Fruit fly (Drosophila melanogaster) whole organism, embryonic: Measurements from ENCODE around the gene gammaTub37C.

Source experiments
- Awh ChIP-seq: fragments of 200-800 bp; sonication (Bioruptor generic); IDR thresholded peaks from 2 replicates; pipeline ENCODE4, ENCODE4 v1.3.6; 2022; ENCODE audit warnings: missing biosample characterization, missing genetic modification characterization
- Bgb ChIP-seq: fragments of 200-800 bp; sonication (Bioruptor generic); IDR thresholded peaks from 2 replicates; pipeline ENCODE4 v1.3.6; 2022; ENCODE audit warnings: missing biosample characterization, missing genetic modification characterization; ENCODE audit not compliant: partially characterized antibody
- Blimp-1 ChIP-seq: fragments of 200-800 bp; sonication (Bioruptor generic); optimal IDR thresholded peaks from 3 replicates; lab custom pipeline; 2018; ENCODE audit warnings: missing biosample characterization, missing genetic modification characterization, mild to moderate bottlenecking, moderate library complexity, missing genetic modification reagents
- CG10321 ChIP-seq: fragments of 200-800 bp; sonication (Bioruptor generic); IDR thresholded peaks from 2 replicates; pipeline ENCODE4 v1.3.6; 2022; ENCODE audit warnings: missing biosample characterization, missing genetic modification characterization
- CG11247 ChIP-seq: fragments of 200-800 bp; sonication (Bioruptor generic); IDR thresholded peaks from 2 replicates; pipeline ENCODE4 v1.3.6; 2022; ENCODE audit warnings: missing biosample characterization, missing genetic modification characterization
- CG11398 ChIP-seq: fragments of 200-800 bp; sonication (Bioruptor generic); optimal IDR thresholded peaks from 2 replicates; lab custom pipeline; 2016; ENCODE audit warnings: missing biosample characterization, missing genetic modification characterization
- CG11695 ChIP-seq: fragments of 200-800 bp; sonication (Bioruptor generic); IDR thresholded peaks from 3 replicates; pipeline ENCODE4 v1.3.6; 2022; ENCODE audit warnings: missing biosample characterization, missing genetic modification characterization
- CG12104 ChIP-seq: fragments of 200-800 bp; sonication (Bioruptor generic); optimal IDR thresholded peaks from 3 replicates; lab custom pipeline; 2016; ENCODE audit warnings: missing biosample characterization, missing genetic modification characterization
- CG13123 ChIP-seq: fragments of 200-800 bp; sonication (Bioruptor generic); optimal IDR thresholded peaks from 2 replicates; lab custom pipeline; 2016; ENCODE audit warnings: missing biosample characterization, missing genetic modification characterization
- CG13424 ChIP-seq: fragments of 200-800 bp; sonication (Bioruptor generic); optimal IDR thresholded peaks from 2 replicates; lab custom pipeline; 2019; ENCODE audit warnings: missing biosample characterization, mild to moderate bottlenecking, missing genetic modification characterization, moderate library complexity
- CG1602 ChIP-seq: fragments of 200-800 bp; sonication (Bioruptor generic); optimal IDR thresholded peaks from 3 replicates; lab custom pipeline; 2016; ENCODE audit warnings: missing biosample characterization, missing genetic modification characterization
- CG1603 ChIP-seq: fragments of 200-800 bp; sonication (Bioruptor generic); optimal IDR thresholded peaks from 2 replicates; lab custom pipeline; 2019; ENCODE audit warnings: missing biosample characterization, mild to moderate bottlenecking, missing genetic modification characterization, moderate library complexity
- CG16779 ChIP-seq: fragments of 200-800 bp; sonication (Bioruptor generic); IDR thresholded peaks from 2 replicates; pipeline ENCODE4 v1.3.6; 2022; ENCODE audit warnings: missing biosample characterization, missing genetic modification characterization
- CG18262 ChIP-seq: fragments of 200-800 bp; optimal IDR thresholded peaks from 3 replicates; lab custom pipeline; 2019; ENCODE audit warnings: missing biosample characterization, mild to moderate bottlenecking, missing genetic modification characterization, moderate library complexity
- CG18599 ChIP-seq: fragments of 200-800 bp; sonication (Bioruptor generic); optimal IDR thresholded peaks from 3 replicates; lab custom pipeline; 2017; ENCODE audit warnings: missing biosample characterization, missing genetic modification characterization, mild to moderate bottlenecking, moderate library complexity, missing genetic modification reagents
- CG2120 ChIP-seq: fragments of 200-800 bp; sonication (Bioruptor generic); optimal IDR thresholded peaks from 3 replicates; lab custom pipeline; 2016; ENCODE audit warnings: missing biosample characterization, missing genetic modification characterization
- CG2199 ChIP-seq: fragments of 200-800 bp; sonication (Bioruptor generic); IDR thresholded peaks from 3 replicates; pipeline ENCODE4 v1.3.6; 2022; ENCODE audit warnings: missing biosample characterization, missing genetic modification characterization
- CG31388 ChIP-seq: fragments of 200-800 bp; sonication (Bioruptor generic); optimal IDR thresholded peaks from 2 replicates; lab custom pipeline; 2016; ENCODE audit warnings: missing biosample characterization, missing genetic modification characterization
- CG32772 ChIP-seq: fragments of 200-800 bp; sonication (Bioruptor generic); IDR thresholded peaks from 2 replicates; pipeline ENCODE4 v1.3.6; 2022; ENCODE audit warnings: missing biosample characterization, missing genetic modification characterization
- CG4424 ChIP-seq: fragments of 200-800 bp; sonication (Bioruptor generic); optimal IDR thresholded peaks from 3 replicates; lab custom pipeline; 2016; ENCODE audit warnings: missing biosample characterization, missing genetic modification characterization
- CG6175 ChIP-seq: fragments of 200-800 bp; sonication (Bioruptor generic); IDR thresholded peaks from 3 replicates; pipeline ENCODE4 v1.3.6; 2022; ENCODE audit warnings: missing biosample characterization, missing genetic modification characterization
- CG6689 ChIP-seq: fragments of 200-800 bp; sonication (Bioruptor generic); IDR thresholded peaks from 2 replicates; pipeline ENCODE4 v1.3.6; 2022; ENCODE audit warnings: missing biosample characterization, missing genetic modification characterization
- CG7928 ChIP-seq: fragments of 200-800 bp; sonication (Bioruptor generic); optimal IDR thresholded peaks from 2 replicates; lab custom pipeline; 2017; ENCODE audit warnings: missing biosample characterization, mild to moderate bottlenecking, missing genetic modification characterization
- CG8765 ChIP-seq: fragments of 200-800 bp; sonication (Bioruptor generic); IDR thresholded peaks from 2 replicates; pipeline ENCODE4 v1.3.6; 2022; ENCODE audit warnings: missing biosample characterization, missing genetic modification characterization
- CG9437 ChIP-seq: fragments of 200-800 bp; sonication (Bioruptor generic); optimal IDR thresholded peaks from 2 replicates; lab custom pipeline; 2018; ENCODE audit warnings: missing biosample characterization, mild to moderate bottlenecking, missing genetic modification characterization
- Dfd ChIP-seq, 2 experiments: fragments of >200 bp; optimal IDR thresholded peaks; 2 replicates each; lab custom pipeline; 2017; ENCODE audit warnings: missing biosample characterization in 2 of 2, missing genetic modification characterization in 2 of 2
- Dll ChIP-seq: fragments of 200-800 bp; sonication (Bioruptor generic); IDR thresholded peaks from 4 replicates; pipeline ENCODE4 v1.3.6; 2022; ENCODE audit warnings: missing biosample characterization, missing genetic modification characterization; ENCODE audit not compliant: partially characterized antibody
- E2f2 ChIP-seq: fragments of 200-800 bp; sonication (Bioruptor generic); IDR thresholded peaks from 2 replicates; pipeline ENCODE4 v1.3.6; 2022; ENCODE audit warnings: missing biosample characterization, missing genetic modification characterization
- GATAe ChIP-seq: fragments of 200-800 bp; sonication (Bioruptor generic); conservative IDR thresholded peaks from 2 replicates; pipeline ENCODE4 v1.3.6; 2022; ENCODE audit warnings: missing biosample characterization, missing genetic modification characterization
- HmgZ ChIP-seq: fragments of 200-800 bp; sonication (Bioruptor generic); optimal IDR thresholded peaks from 2 replicates; lab custom pipeline; 2018; ENCODE audit warnings: missing biosample characterization, mild to moderate bottlenecking, missing genetic modification characterization
- Hr39 ChIP-seq: fragments of >200 bp; optimal IDR thresholded peaks from 2 replicates; lab custom pipeline; 2017
- Lim3 ChIP-seq: fragments of 200-800 bp; sonication (Bioruptor generic); IDR thresholded peaks from 2 replicates; pipeline ENCODE4 v1.3.6; 2022; ENCODE audit warnings: missing biosample characterization, missing genetic modification characterization
- MESR4 ChIP-seq: fragments of 200-800 bp; sonication (Bioruptor generic); optimal IDR thresholded peaks from 2 replicates; lab custom pipeline; 2018; ENCODE audit warnings: missing biosample characterization, mild to moderate bottlenecking, missing genetic modification characterization, moderate library complexity
- Mrtf ChIP-seq: fragments of 200-800 bp; sonication (Bioruptor generic); IDR thresholded peaks from 3 replicates; pipeline ENCODE4 v1.3.6; 2022; ENCODE audit warnings: missing biosample characterization, missing genetic modification characterization
- Optix ChIP-seq: fragments of 200-800 bp; sonication (Bioruptor generic); IDR thresholded peaks from 3 replicates; pipeline ENCODE4 v1.3.6; 2022; ENCODE audit warnings: missing biosample characterization, missing genetic modification characterization
- Six4 ChIP-seq: fragments of 200-800 bp; sonication (Bioruptor generic); optimal IDR thresholded peaks from 2 replicates; lab custom pipeline; 2016; ENCODE audit warnings: missing biosample characterization, missing genetic modification characterization
- abd-A ChIP-seq: fragments of 200-800 bp; sonication (Bioruptor generic); optimal IDR thresholded peaks from 3 replicates; lab custom pipeline; 2019; ENCODE audit warnings: missing biosample characterization, mild to moderate bottlenecking, missing genetic modification characterization, moderate library complexity
- al ChIP-seq: fragments of 200-800 bp; sonication (Bioruptor generic); IDR thresholded peaks from 2 replicates; pipeline ENCODE4 v1.3.6; 2022; ENCODE audit warnings: missing biosample characterization, missing genetic modification characterization
- chif ChIP-seq, 2 experiments: fragments of 200-800 bp; sonication (Bioruptor generic); optimal IDR thresholded peaks; 3 replicates each; lab custom pipeline; 2016; ENCODE audit warnings: missing biosample characterization in 2 of 2, missing genetic modification characterization in 2 of 2
- emc ChIP-seq: fragments of 200-800 bp; sonication (Bioruptor generic); optimal IDR thresholded peaks from 2 replicates; lab custom pipeline; 2016; ENCODE audit warnings: missing biosample characterization, missing genetic modification characterization
- exex ChIP-seq: fragments of 200-800 bp; sonication (Bioruptor generic); optimal IDR thresholded peaks from 4 replicates; lab custom pipeline; 2018; ENCODE audit warnings: missing biosample characterization, mild to moderate bottlenecking, missing genetic modification characterization, moderate library complexity
- grn ChIP-seq: fragments of 200-800 bp; sonication (Bioruptor generic); optimal IDR thresholded peaks from 3 replicates; lab custom pipeline; 2017; ENCODE audit warnings: missing biosample characterization, missing genetic modification characterization
- ken ChIP-seq: fragments of 200-800 bp; sonication (Bioruptor generic); IDR thresholded peaks from 3 replicates; pipeline ENCODE4 v1.3.6; 2022; ENCODE audit warnings: missing biosample characterization, missing genetic modification characterization
- kni ChIP-seq: fragments of 200-800 bp; sonication (Bioruptor generic); optimal IDR thresholded peaks from 3 replicates; lab custom pipeline; 2017; ENCODE audit warnings: mild to moderate bottlenecking, missing biosample characterization, missing genetic modification reagents, missing genetic modification characterization
- knrl ChIP-seq: fragments of 200-800 bp; sonication (Bioruptor generic); IDR thresholded peaks from 3 replicates; pipeline ENCODE4 v1.3.6; 2022; ENCODE audit warnings: missing biosample characterization, missing genetic modification characterization; ENCODE audit not compliant: partially characterized antibody
- lbe ChIP-seq: fragments of 200-800 bp; sonication (Bioruptor generic); optimal IDR thresholded peaks from 2 replicates; lab custom pipeline; 2016; ENCODE audit warnings: missing biosample characterization, mild to moderate bottlenecking, missing genetic modification characterization
- nerfin-2 ChIP-seq: fragments of 200-800 bp; sonication (Bioruptor generic); IDR thresholded peaks from 2 replicates; pipeline ENCODE4 v1.3.6; 2022; ENCODE audit warnings: missing biosample characterization, missing genetic modification characterization; ENCODE audit not compliant: partially characterized antibody
- nom ChIP-seq: fragments of 200-800 bp; sonication (Bioruptor generic); optimal IDR thresholded peaks from 2 replicates; lab custom pipeline; 2017; ENCODE audit warnings: missing biosample characterization, missing genetic modification characterization, mild to moderate bottlenecking, moderate library complexity, missing genetic modification reagents
- sr ChIP-seq: fragments of 200-800 bp; sonication (Bioruptor generic); IDR thresholded peaks from 3 replicates; pipeline ENCODE4 v1.3.6; 2022; ENCODE audit warnings: missing biosample characterization, missing genetic modification characterization
- twi ChIP-seq: fragments of 200-800 bp; optimal IDR thresholded peaks from 2 replicates; lab custom pipeline; 2019; ENCODE audit warnings: missing biosample characterization, mild to moderate bottlenecking, missing genetic modification characterization, moderate library complexity
- unpg ChIP-seq: fragments of 200-800 bp; sonication (Bioruptor generic); optimal IDR thresholded peaks from 3 replicates; lab custom pipeline; 2018; ENCODE audit warnings: missing biosample characterization, mild to moderate bottlenecking, missing genetic modification characterization, moderate library complexity

The gammaTub37C gene

DNA sequence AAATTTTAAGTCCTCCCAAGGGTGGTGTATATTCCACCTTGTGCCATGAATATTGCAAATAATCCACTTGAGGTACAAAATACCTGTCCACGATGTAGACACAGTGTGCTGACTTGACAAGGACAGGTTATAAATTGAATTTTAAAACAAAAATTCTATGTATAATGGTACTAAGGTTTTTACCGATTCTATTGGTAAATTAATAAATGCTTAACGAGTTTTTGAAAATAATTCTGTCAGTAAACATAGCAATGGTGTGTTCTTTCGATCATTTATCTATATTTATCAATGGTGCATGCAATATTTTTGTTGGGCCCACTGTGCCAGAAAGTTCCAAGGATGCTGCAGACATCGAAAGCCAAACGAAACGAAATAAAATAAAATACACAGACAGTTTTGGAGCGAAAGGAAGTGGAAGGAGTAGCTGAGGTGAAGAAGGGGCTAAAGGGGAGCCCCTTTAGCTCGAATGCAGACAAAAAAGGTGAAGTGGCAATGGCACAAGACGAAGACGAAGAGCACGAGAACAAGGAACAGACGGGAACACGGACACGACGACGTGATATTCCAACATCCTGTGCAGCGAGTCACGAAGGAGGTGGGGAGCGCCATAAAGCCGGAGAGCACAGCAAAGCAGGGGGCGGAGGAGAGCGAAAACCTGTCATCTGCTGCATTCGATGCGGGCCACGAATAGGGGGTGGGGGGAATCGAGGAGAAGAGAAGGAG, 49.4 kb downstream of the gammaTub37C start (continued):
- TF ChIP-seq CG1603 (tag; lab: Kevin White, UChicago) = peak; percentile 33
- TF ChIP-seq Six4 (GFP tag; lab: Kevin White, UChicago) = no peak
- TF ChIP-seq CG10321 = no peak
- TF ChIP-seq Dfd (GFP tag; optimal IDR thresholded peaks at IDR 0.05; lab: Kevin White, UChicago) = no peak
- TF ChIP-seq CG13424 (tag; lab: Kevin White, UChicago) = peak; percentile 4
- 0 out of 3 replicates have a peak, but pooled peaks have one; percentile 26 for TF ChIP-seq CG6175 (GFP tag; lab: Robert Waterston, UW)
- TF ChIP-seq exex (tag; lab: Kevin White, UChicago) = no peak
- no peak for TF ChIP-seq Hr39 (lab: Kevin White, UChicago)
- TF ChIP-seq CG18262 (tag; lab: Kevin White, UChicago) = peak; percentile 43
- TF ChIP-seq abd-A (tag; lab: Kevin White, UChicago) = no peak
- no peak for TF ChIP-seq CG2120 (GFP tag; lab: Kevin White, UChicago)
- no peak for TF ChIP-seq Dll
- TF ChIP-seq CG18599 (GFP tag; lab: Kevin White, UChicago) = peak; percentile 46
- TF ChIP-seq nerfin-2 (GFP tag; lab: Robert Waterston, UW) = no peak
- TF ChIP-seq CG11398 (GFP tag; lab: Kevin White, UChicago) = no peak
- peak; percentile 77 for TF ChIP-seq lbe
- peak; percentile 28 for TF ChIP-seq Blimp-1 (GFP tag; lab: Kevin White, UChicago)
- TF ChIP-seq sr (GFP tag; lab: Robert Waterston, UW) = no peak
- no peak for TF ChIP-seq knrl (GFP tag; lab: Robert Waterston, UW)
- TF ChIP-seq CG8765 (GFP tag; lab: Robert Waterston, UW) = no peak
- TF ChIP-seq CG4424 = no peak
- TF ChIP-seq Mrtf (GFP tag; lab: Robert Waterston, UW) = no peak
- TF ChIP-seq grn (GFP tag; lab: Kevin White, UChicago) = no peak
- TF ChIP-seq chif (GFP tag; optimal IDR thresholded peaks at IDR 0.05; lab: Kevin White, UChicago) = peak in 1 of 2 experiments; percentile 6
- no peak for TF ChIP-seq CG11695 (GFP tag; lab: Robert Waterston, UW)
- no peak for TF ChIP-seq CG2199 (GFP tag; lab: Robert Waterston, UW)
- no peak for TF ChIP-seq Awh (GFP tag; lab: Robert Waterston, UW)
- no peak for TF ChIP-seq CG32772 (GFP tag; lab: Robert Waterston, UW)
- TF ChIP-seq HmgZ (tag; lab: Kevin White, UChicago) = no peak
- no peak for TF ChIP-seq CG11247 (GFP tag; lab: Robert Waterston, UW)
- TF ChIP-seq CG6689 = no peak
- no peak for TF ChIP-seq al
- no peak for TF ChIP-seq CG13123 (GFP tag; lab: Kevin White, UChicago)
- no peak for TF ChIP-seq twi (tag; lab: Kevin White, UChicago)
- TF ChIP-seq Lim3 (GFP tag; lab: Robert Waterston, UW) = no peak
- TF ChIP-seq CG31388 (GFP tag; lab: Kevin White, UChicago) = no peak
- no peak for TF ChIP-seq kni (GFP tag; lab: Kevin White, UChicago)
- no peak for TF ChIP-seq CG16779 (GFP tag; lab: Robert Waterston, UW)
- TF ChIP-seq emc = no peak
- TF ChIP-seq Bgb (GFP tag; lab: Robert Waterston, UW) = no peak
- no peak for TF ChIP-seq CG1602
- TF ChIP-seq nom (GFP tag; lab: Kevin White, UChicago) = no peak
- no peak for TF ChIP-seq GATAe (GFP tag; lab: Robert Waterston, UW)
- TF ChIP-seq Optix = no peak
- TF ChIP-seq MESR4 (GFP tag; lab: Kevin White, UChicago) = no peak
- no peak for TF ChIP-seq CG12104 (GFP tag; lab: Kevin White, UChicago)
- no peak for TF ChIP-seq ken
- no peak for TF ChIP-seq E2f2 (GFP tag; lab: Robert Waterston, UW)
- TF ChIP-seq CG7928 (GFP tag; lab: Kevin White, UChicago) = no peak
- peak; percentile 36 for TF ChIP-seq unpg
- TF ChIP-seq CG9437 (GFP tag; lab: Kevin White, UChicago) = no peak
